Fruit fly (Drosophila melanogaster) whole organism: ENCODE data around the gene SCCRO.

Source experiments
- Dll ChIP-seq: fragments of >200 bp; optimal IDR thresholded peaks from 2 replicates; lab custom pipeline; 2017
- usp ChIP-seq: fragments of >200 bp; optimal IDR thresholded peaks from 2 replicates; lab custom pipeline; 2017; ENCODE audit warnings: missing biosample characterization, missing genetic modification characterization, mixed read lengths

DNA sequence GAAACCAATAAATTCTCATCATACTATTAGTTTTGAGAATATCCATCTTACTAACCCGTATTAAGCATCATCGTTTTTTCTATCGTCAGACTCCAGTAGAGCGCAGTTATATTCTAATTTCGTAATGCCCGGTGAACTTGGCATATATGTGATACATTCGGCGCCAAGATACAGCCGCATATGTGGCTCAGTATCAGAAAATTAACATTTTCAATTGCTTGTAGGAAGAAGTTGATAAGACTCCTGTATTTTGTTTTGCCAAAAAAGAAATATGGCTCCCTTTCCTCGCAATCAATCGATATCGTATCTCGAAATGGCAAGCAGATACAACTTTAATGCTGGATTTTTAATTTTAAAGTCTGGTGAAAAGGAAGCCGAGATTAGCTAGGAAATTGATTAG lies 38.1 kb upstream of the SCCRO start, which contains the start of gene CG33986:
- no peak for TF ChIP-seq usp
- no peak for TF ChIP-seq Dll (lab: Kevin White, UChicago)
